Worm (Caenorhabditis elegans) whole organism, L2 larva: ENCODE results near the gene tpra-1.
A peak's percentile ranks its signal among the peaks of the same experiment; 100 is the strongest.

ENCODE experiments used
- C34F6.9 ChIP-seq: fragments of 150-350 bp; optimal IDR thresholded peaks from 2 replicates; lab custom pipeline; 2014; ENCODE audit warnings: missing biosample characterization, missing genetic modification characterization
- Y55F3AM.14 ChIP-seq: fragments of 200-800 bp; sonication (Bioruptor generic); optimal IDR thresholded peaks from 2 replicates; lab custom pipeline; 2018; ENCODE audit warnings: mild to moderate bottlenecking, missing genetic modification characterization, missing compliant biosample characterization
- aly-2 ChIP-seq: fragments of 150-350 bp; optimal IDR thresholded peaks from 2 replicates; lab custom pipeline; 2014; ENCODE audit warnings: missing biosample characterization, missing genetic modification characterization
- ceh-16 ChIP-seq: fragments of 150-350 bp; optimal IDR thresholded peaks from 2 replicates; lab custom pipeline; 2014; ENCODE audit warnings: missing biosample characterization, missing genetic modification characterization
- crh-2 ChIP-seq: sonication (generic microtip); optimal IDR thresholded peaks from 2 replicates; lab custom pipeline; 2017; ENCODE audit warnings: missing biosample characterization, missing genetic modification characterization
- dmd-4 ChIP-seq: sonication (generic microtip); optimal IDR thresholded peaks from 2 replicates; lab custom pipeline; 2017; ENCODE audit warnings: missing biosample characterization, missing genetic modification characterization
- egl-27 ChIP-seq: sonication (generic microtip); optimal IDR thresholded peaks from 3 replicates; lab custom pipeline; 2017; ENCODE audit warnings: missing biosample characterization, missing genetic modification reagents, missing genetic modification characterization
- elt-3 ChIP-seq: sonication (generic microtip); optimal IDR thresholded peaks from 2 replicates; lab custom pipeline; 2017; ENCODE audit warnings: missing biosample characterization, missing genetic modification characterization
- fos-1 ChIP-seq: fragments of 150-350 bp; optimal IDR thresholded peaks from 2 replicates; lab custom pipeline; 2014; ENCODE audit warnings: missing biosample characterization, missing genetic modification characterization
- lin-11 ChIP-seq: fragments of 150-350 bp; sonication (generic microtip); optimal IDR thresholded peaks from 2 replicates; lab custom pipeline; 2014; ENCODE audit warnings: missing biosample characterization, missing genetic modification characterization, inconsistent platforms, mixed read lengths
- lin-13 ChIP-seq: fragments of 150-350 bp; optimal IDR thresholded peaks from 2 replicates; lab custom pipeline; 2014; ENCODE audit warnings: missing biosample characterization, missing genetic modification reagents, missing genetic modification characterization
- lin-39 ChIP-seq: fragments of 150-350 bp; optimal IDR thresholded peaks from 2 replicates; lab custom pipeline; 2014; ENCODE audit warnings: missing biosample characterization, missing genetic modification reagents, missing genetic modification characterization
- mbf-1 ChIP-seq: sonication (generic microtip); optimal IDR thresholded peaks from 2 replicates; lab custom pipeline; 2017; ENCODE audit warnings: missing biosample characterization, missing genetic modification characterization
- mdl-1 ChIP-seq, 2 experiments: fragments of 150-350 bp in 1 of 2; sonication (generic microtip) in 1 of 2; optimal IDR thresholded peaks; 2 replicates each; lab custom pipeline; 2017; ENCODE audit warnings: missing biosample characterization in 2 of 2, missing genetic modification characterization in 2 of 2
- nhr-10 ChIP-seq: sonication (generic microtip); optimal IDR thresholded peaks from 2 replicates; lab custom pipeline; 2017; ENCODE audit warnings: missing biosample characterization, missing genetic modification characterization
- nhr-12 ChIP-seq: fragments of 150-350 bp; optimal IDR thresholded peaks from 2 replicates; lab custom pipeline; 2014; ENCODE audit warnings: missing biosample characterization, missing genetic modification characterization
- nhr-129 ChIP-seq: fragments of 150-350 bp; optimal IDR thresholded peaks from 2 replicates; lab custom pipeline; 2014; ENCODE audit warnings: missing biosample characterization, missing genetic modification characterization
- nhr-21 ChIP-seq: fragments of 150-350 bp; optimal IDR thresholded peaks from 2 replicates; lab custom pipeline; 2014; ENCODE audit warnings: missing biosample characterization, missing genetic modification characterization
- nhr-237 ChIP-seq: fragments of 150-350 bp; optimal IDR thresholded peaks from 2 replicates; lab custom pipeline; 2014; ENCODE audit warnings: missing biosample characterization, missing genetic modification characterization
- nhr-25 ChIP-seq: fragments of 150-350 bp; sonication (generic microtip); optimal IDR thresholded peaks from 3 replicates; lab custom pipeline; 2014; ENCODE audit warnings: missing biosample characterization, missing genetic modification characterization
- nhr-6 ChIP-seq: fragments of 150-350 bp; optimal IDR thresholded peaks from 2 replicates; lab custom pipeline; 2014; ENCODE audit warnings: missing biosample characterization, missing genetic modification characterization
- nhr-77 ChIP-seq: fragments of 150-350 bp; optimal IDR thresholded peaks from 2 replicates; lab custom pipeline; 2014; ENCODE audit warnings: missing biosample characterization, missing genetic modification characterization
- peb-1 ChIP-seq: fragments of 150-350 bp; optimal IDR thresholded peaks from 2 replicates; lab custom pipeline; 2014; ENCODE audit warnings: missing biosample characterization, missing genetic modification characterization
- sem-4 ChIP-seq: fragments of 150-350 bp; optimal IDR thresholded peaks from 2 replicates; lab custom pipeline; 2014; ENCODE audit warnings: missing biosample characterization, missing genetic modification reagents, missing genetic modification characterization
- skn-1 ChIP-seq: sonication (generic microtip); optimal IDR thresholded peaks from 2 replicates; lab custom pipeline; 2017; ENCODE audit warnings: missing biosample characterization, missing genetic modification characterization
- sma-9 ChIP-seq, 2 experiments: fragments of 150-350 bp in 1 of 2; sonication (generic microtip) in 1 of 2; optimal IDR thresholded peaks; 2 replicates each; lab custom pipeline; 2014 to 2016; ENCODE audit warnings: missing genetic modification characterization in 2 of 2, mild to moderate bottlenecking in 1 of 2, missing biosample characterization in 1 of 2, missing compliant biosample characterization in 1 of 2, missing genetic modification reagents in 1 of 2, moderate library complexity in 1 of 2
- snpc-4 ChIP-seq: fragments of 150-350 bp; optimal IDR thresholded peaks from 2 replicates; lab custom pipeline; 2014; ENCODE audit warnings: missing biosample characterization, missing genetic modification characterization
- unc-55 ChIP-seq: fragments of 150-350 bp; sonication (generic microtip); optimal IDR thresholded peaks from 3 replicates; lab custom pipeline; 2014; ENCODE audit warnings: missing biosample characterization, missing genetic modification reagents, missing genetic modification characterization
- unc-62 ChIP-seq: fragments of 150-350 bp; optimal IDR thresholded peaks from 2 replicates; lab custom pipeline; 2014; ENCODE audit warnings: missing biosample characterization, missing genetic modification reagents, missing genetic modification characterization
- zag-1 ChIP-seq: fragments of 150-350 bp; optimal IDR thresholded peaks from 2 replicates; lab custom pipeline; 2014; ENCODE audit warnings: missing biosample characterization, missing genetic modification characterization
- ztf-1 ChIP-seq: fragments of 200-800 bp; sonication (Bioruptor generic); conservative IDR thresholded peaks from 2 replicates; pipeline ENCODE4 v1.3.6; 2022; ENCODE audit warnings: missing genetic modification characterization, missing compliant biosample characterization
- ztf-4 ChIP-seq: fragments of 150-350 bp; optimal IDR thresholded peaks from 2 replicates; lab custom pipeline; 2014; ENCODE audit warnings: missing biosample characterization, missing genetic modification characterization

tpra-1 gene

ce11 chrIV:8984566-8984965 lies 28.3 kb downstream of the tpra-1 start, which contains the start of gene nstp-1:
Gene nstp-1, plus strand, starts transcription at chrIV:8984866.
- TF ChIP-seq ztf-1 (GFP tag; lab: Robert Waterston, UW) = no peak
- no peak for TF ChIP-seq sem-4
- no peak for TF ChIP-seq skn-1
- no peak for TF ChIP-seq mdl-1 (tag; optimal IDR thresholded peaks at IDR 0.05; lab: Kevin White, UChicago)
- TF ChIP-seq Y55F3AM.14 = no peak
- TF ChIP-seq egl-27 (tag; lab: Kevin White, UChicago) = no peak
- TF ChIP-seq aly-2 (tag; lab: Kevin White, UChicago) = no peak
- TF ChIP-seq lin-39 = no peak
- no peak for TF ChIP-seq C34F6.9 (tag; lab: Kevin White, UChicago)
- no peak for TF ChIP-seq elt-3 (tag; lab: Kevin White, UChicago)

- TF ChIP-seq fos-1 (tag; lab: Kevin White, UChicago) = peak; percentile 30
- peak; percentile 34 for TF ChIP-seq C34F6.9 (tag; lab: Kevin White, UChicago)
- TF ChIP-seq unc-62 (GFP tag; lab: Kevin White, UChicago) = no peak
- TF ChIP-seq snpc-4 (tag; lab: Kevin White, UChicago) = no peak
- TF ChIP-seq skn-1 = no peak
- no peak for TF ChIP-seq mbf-1 (tag; lab: Kevin White, UChicago)
- TF ChIP-seq sma-9 (GFP tag; optimal IDR thresholded peaks at IDR 0.05; lab: Kevin White, UChicago) = peak; percentile 24
- no peak for TF ChIP-seq sma-9 (tag; optimal IDR thresholded peaks at IDR 0.05; lab: Kevin White, UChicago)
- peak; percentile 69 for TF ChIP-seq crh-2 (tag; lab: Kevin White, UChicago)
- TF ChIP-seq, all 48 proteins: peak for 4
Observed at ce11 chrIV:8986761-8987316, 30.6 kb downstream of the tpra-1 start, which contains the start of gene bre-1. Gene bre-1, plus strand, starts transcription at chrIV:8987266.

- no peak for TF ChIP-seq sem-4
- no peak for TF ChIP-seq C34F6.9 (tag; lab: Kevin White, UChicago)
- no peak for TF ChIP-seq dmd-4 (tag; lab: Kevin White, UChicago)
- TF ChIP-seq nhr-77 (tag; lab: Kevin White, UChicago) = no peak
Observed at ce11 chrIV:8992786-8993185, 36.5 kb downstream of the tpra-1 start, which contains the start of gene mltn-12. Gene mltn-12, plus strand, starts transcription at chrIV:8993086.

- no peak for TF ChIP-seq egl-27 (tag; lab: Kevin White, UChicago)
- no peak for TF ChIP-seq snpc-4 (tag; lab: Kevin White, UChicago)
- TF ChIP-seq lin-39 = no peak
- no peak for TF ChIP-seq ztf-4 (tag; lab: Kevin White, UChicago)
- no peak for TF ChIP-seq nhr-21 (tag; lab: Kevin White, UChicago)
- TF ChIP-seq Y55F3AM.14 = no peak
- no peak for TF ChIP-seq ceh-16 (tag; lab: Kevin White, UChicago)
- no peak for TF ChIP-seq fos-1 (tag; lab: Kevin White, UChicago)
- TF ChIP-seq peb-1 = no peak
- TF ChIP-seq lin-11 (tag; lab: Kevin White, UChicago) = no peak
- no peak for TF ChIP-seq unc-55
- TF ChIP-seq nhr-10 (tag; lab: Kevin White, UChicago) = no peak
- TF ChIP-seq aly-2 (tag; lab: Kevin White, UChicago) = no peak
- TF ChIP-seq C34F6.9 (tag; lab: Kevin White, UChicago) = no peak
- TF ChIP-seq sma-9 (GFP tag; optimal IDR thresholded peaks at IDR 0.05; lab: Kevin White, UChicago) = no peak
- no peak for TF ChIP-seq sma-9 (tag; optimal IDR thresholded peaks at IDR 0.05; lab: Kevin White, UChicago)
- TF ChIP-seq nhr-237 (tag; lab: Kevin White, UChicago) = no peak
- no peak for TF ChIP-seq lin-13 (GFP tag; lab: Kevin White, UChicago)
- no peak for TF ChIP-seq nhr-129 (tag; lab: Kevin White, UChicago)
- no peak for TF ChIP-seq nhr-12 (tag; lab: Kevin White, UChicago)
- TF ChIP-seq nhr-77 (tag; lab: Kevin White, UChicago) = no peak
- TF ChIP-seq, all 48 proteins: peak for 0
Observed at ce11 chrIV:8994487-8994886, 38.2 kb downstream of the tpra-1 start.

- TF ChIP-seq nhr-25 (no peak), dmd-4 (tag; lab: Kevin White, UChicago) (no peak), zag-1 (no peak), aly-2 (tag; lab: Kevin White, UChicago) (no peak), nhr-237 (tag; lab: Kevin White, UChicago) (no peak), unc-55 (no peak), nhr-12 (tag; lab: Kevin White, UChicago) (no peak), nhr-6 (tag; lab: Kevin White, UChicago) (no peak)
Observed at ce11 chrIV:9000664-9001063, 44.4 kb downstream of the tpra-1 start.
